Worm (Caenorhabditis elegans) whole organism, L4 larva: ENCODE data around the gene rpb-2.
A peak's percentile ranks its signal among the peaks of the same experiment; 100 is the strongest.

Experiments used
- F26F4.8 ChIP-seq: fragments of 200-800 bp; sonication (Bioruptor generic); conservative IDR thresholded peaks from 2 replicates; pipeline ENCODE4 v1.3.6; 2022; ENCODE audit warnings: missing genetic modification characterization, missing compliant biosample characterization
- F49E8.2 ChIP-seq: sonication (generic microtip); optimal IDR thresholded peaks from 2 replicates; lab custom pipeline; 2016; ENCODE audit warnings: missing compliant biosample characterization, mild to moderate bottlenecking, missing genetic modification characterization, borderline replicate concordance
- R02D3.7 ChIP-seq: fragments of 150-350 bp; sonication (generic microtip); optimal IDR thresholded peaks from 3 replicates; lab custom pipeline; 2014; ENCODE audit warnings: missing biosample characterization, missing genetic modification characterization
- Y48G9A.11 ChIP-seq: fragments of 200-800 bp; sonication (Bioruptor generic); IDR thresholded peaks from 2 replicates; pipeline ENCODE4 v1.3.6; 2022; ENCODE audit warnings: missing genetic modification reagents, missing genetic modification characterization, missing compliant biosample characterization
- Y5F2A.4 ChIP-seq: fragments of 200-800 bp; sonication (Bioruptor generic); optimal IDR thresholded peaks from 2 replicates; lab custom pipeline; 2018; ENCODE audit warnings: mild to moderate bottlenecking, missing genetic modification characterization, missing compliant biosample characterization
- attf-4 ChIP-seq: sonication (generic microtip); optimal IDR thresholded peaks from 3 replicates; lab custom pipeline; 2017; ENCODE audit warnings: missing biosample characterization, missing genetic modification characterization
- ceh-20 ChIP-seq: fragments of 200-800 bp; sonication (Bioruptor generic); IDR thresholded peaks from 2 replicates; pipeline ENCODE4 v1.3.6; 2022; ENCODE audit warnings: missing genetic modification reagents, missing genetic modification characterization, missing compliant biosample characterization
- daf-19 ChIP-seq: fragments of 200-800 bp; sonication (Bioruptor generic); conservative IDR thresholded peaks from 2 replicates; pipeline ENCODE4 v1.3.6; 2022; ENCODE audit warnings: missing genetic modification characterization, missing compliant biosample characterization
- dmd-6 ChIP-seq: fragments of 200-800 bp; sonication (Bioruptor generic); IDR thresholded peaks from 2 replicates; pipeline ENCODE4 v1.3.6; 2022; ENCODE audit warnings: missing genetic modification reagents, missing genetic modification characterization, missing compliant biosample characterization
- dmd-8 ChIP-seq: fragments of 200-800 bp; sonication (Bioruptor generic); IDR thresholded peaks from 2 replicates; pipeline ENCODE4 v1.3.6; 2022; ENCODE audit warnings: missing genetic modification characterization, missing compliant biosample characterization
- dpl-1 ChIP-seq: fragments of 150-350 bp; optimal IDR thresholded peaks from 2 replicates; lab custom pipeline; 2014; ENCODE audit warnings: missing biosample characterization, missing genetic modification reagents, missing genetic modification characterization
- dve-1 ChIP-seq: sonication (generic microtip); optimal IDR thresholded peaks from 2 replicates; lab custom pipeline; 2017; ENCODE audit warnings: antibody characterized with exemption, mild to moderate bottlenecking, missing genetic modification characterization, missing compliant biosample characterization; ENCODE audit not compliant: insufficient read depth
- egl-43 ChIP-seq: fragments of 200-800 bp; sonication (Bioruptor generic); IDR thresholded peaks from 2 replicates; pipeline ENCODE4 v1.3.6; 2022; ENCODE audit warnings: missing genetic modification reagents, missing genetic modification characterization, missing compliant biosample characterization
- fkh-10 ChIP-seq: fragments of 150-350 bp; optimal IDR thresholded peaks from 2 replicates; lab custom pipeline; 2014; ENCODE audit warnings: missing biosample characterization, missing genetic modification reagents, missing genetic modification characterization
- hif-1 ChIP-seq, 2 experiments: sonication (generic microtip); optimal IDR thresholded peaks; 2 replicates each; lab custom pipeline; 2016 to 2017; ENCODE audit warnings: missing compliant biosample characterization in 2 of 2, missing genetic modification characterization in 2 of 2, missing genetic modification reagents in 2 of 2, missing genotype in 2 of 2, mild to moderate bottlenecking in 1 of 2
- lin-29 ChIP-seq: fragments of 200-800 bp; sonication (Bioruptor generic); IDR thresholded peaks from 2 replicates; pipeline ENCODE4 v1.3.6; 2022; ENCODE audit warnings: missing genetic modification reagents, missing genetic modification characterization, missing compliant biosample characterization
- lsy-2 ChIP-seq, 2 experiments: fragments of 150-350 bp in 1 of 2; sonication (generic microtip) in 1 of 2; optimal IDR thresholded peaks; 2 replicates each; lab custom pipeline; 2014 to 2017; ENCODE audit warnings: missing biosample characterization in 2 of 2, missing genetic modification characterization in 2 of 2
- mep-1 ChIP-seq: fragments of 150-350 bp; sonication (generic microtip); optimal IDR thresholded peaks from 3 replicates; lab custom pipeline; 2014; ENCODE audit warnings: missing biosample characterization, missing genetic modification characterization
- mes-2 ChIP-seq: sonication (generic microtip); optimal IDR thresholded peaks from 2 replicates; lab custom pipeline; 2016; ENCODE audit warnings: missing genotype, mild to moderate bottlenecking, missing genetic modification characterization, missing compliant biosample characterization; ENCODE audit not compliant: poor library complexity, severe bottlenecking
- nhr-10 ChIP-seq: fragments of 150-350 bp; optimal IDR thresholded peaks from 2 replicates; lab custom pipeline; 2014; ENCODE audit warnings: missing biosample characterization, missing genetic modification characterization
- nhr-102 ChIP-seq: sonication (generic microtip); optimal IDR thresholded peaks from 2 replicates; lab custom pipeline; 2016; ENCODE audit warnings: mild to moderate bottlenecking, missing genetic modification characterization, moderate library complexity, missing compliant biosample characterization
- nhr-11 ChIP-seq: fragments of 150-350 bp; optimal IDR thresholded peaks from 2 replicates; lab custom pipeline; 2014; ENCODE audit warnings: missing biosample characterization, missing genetic modification characterization
- nhr-77 ChIP-seq: fragments of 150-350 bp; optimal IDR thresholded peaks from 2 replicates; lab custom pipeline; 2014; ENCODE audit warnings: missing biosample characterization, missing genetic modification characterization
- pha-4 ChIP-seq, 2 experiments: fragments of 150-350 bp in 1 of 2; fragments of 200-800 bp in 1 of 2; sonication (Bioruptor generic) in 1 of 2; IDR thresholded peaks in 1 of 2; optimal IDR thresholded peaks in 1 of 2; 2 replicates each; pipeline versions ENCODE4 v1.3.6 to Lab custom; 2014 to 2022; ENCODE audit warnings: missing genetic modification characterization in 2 of 2, missing genetic modification reagents in 2 of 2, missing biosample characterization in 1 of 2, missing compliant biosample characterization in 1 of 2
- saeg-2 ChIP-seq: fragments of 200-800 bp; sonication (Bioruptor generic); IDR thresholded peaks from 2 replicates; pipeline ENCODE4 v1.3.6; 2022; ENCODE audit warnings: missing genetic modification reagents, missing genetic modification characterization, missing compliant biosample characterization
- sdz-12 ChIP-seq: fragments of 200-800 bp; sonication (Bioruptor generic); optimal IDR thresholded peaks from 2 replicates; lab custom pipeline; 2018; ENCODE audit warnings: mild to moderate bottlenecking, missing genetic modification characterization, missing compliant biosample characterization
- unc-130 ChIP-seq: sonication (generic microtip); optimal IDR thresholded peaks from 2 replicates; lab custom pipeline; 2016; ENCODE audit warnings: missing genetic modification reagents, missing genetic modification characterization, missing compliant biosample characterization
- unc-39 ChIP-seq: sonication (generic microtip); optimal IDR thresholded peaks from 2 replicates; lab custom pipeline; 2017; ENCODE audit warnings: missing biosample characterization, missing genetic modification characterization
- unc-62 ChIP-seq, 3 experiments: fragments of 150-350 bp in 1 of 3; sonication (generic microtip); optimal IDR thresholded peaks in 2 of 3; peaks in 1 of 3; 1 replicate in 1 of 3; 2 replicates in 2 of 3; lab custom pipeline; 2014 to 2017; ENCODE audit warnings: missing biosample characterization in 3 of 3, missing genetic modification characterization in 3 of 3, missing genetic modification reagents in 3 of 3, missing genotype in 1 of 3
- zag-1 ChIP-seq: fragments of 150-350 bp; optimal IDR thresholded peaks from 2 replicates; lab custom pipeline; 2014; ENCODE audit warnings: missing biosample characterization, missing genetic modification characterization
- zip-11 ChIP-seq: fragments of 200-800 bp; sonication (Bioruptor generic); IDR thresholded peaks from 2 replicates; pipeline ENCODE4 v1.3.6; 2022; ENCODE audit warnings: missing genetic modification characterization, missing compliant biosample characterization

Gene rpb-2

DNA sequence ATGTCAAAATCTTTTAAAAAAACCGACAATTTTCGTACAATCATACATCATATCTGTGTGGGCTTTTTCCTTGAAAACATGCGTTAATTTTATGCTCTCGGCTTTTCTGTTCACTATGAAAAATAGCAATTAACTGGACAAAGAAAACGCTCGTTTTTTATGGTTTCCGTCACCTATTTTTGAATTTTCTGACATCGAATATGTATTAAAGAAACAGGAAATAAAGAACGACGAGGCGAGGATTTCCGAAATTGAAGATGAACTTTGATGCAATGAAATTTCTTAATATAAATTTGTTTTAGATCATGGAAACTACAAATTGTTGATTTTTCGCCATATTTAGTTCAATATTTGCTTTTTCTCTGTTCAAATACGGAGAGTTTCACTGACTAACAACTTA, 44.6 kb downstream of the rpb-2 start:
- TF ChIP-seq saeg-2 (GFP tag; lab: Robert Waterston, UW) (no peak), dve-1 (no peak), unc-62 (GFP tag; optimal IDR thresholded peaks at IDR 0.05 in 1 of 2; lab: Kevin White, UChicago) (peak in 1 of 2 experiments; percentile 92), unc-62 (tag; optimal IDR thresholded peaks at IDR 0.05; lab: Kevin White, UChicago) (no peak)

DNA sequence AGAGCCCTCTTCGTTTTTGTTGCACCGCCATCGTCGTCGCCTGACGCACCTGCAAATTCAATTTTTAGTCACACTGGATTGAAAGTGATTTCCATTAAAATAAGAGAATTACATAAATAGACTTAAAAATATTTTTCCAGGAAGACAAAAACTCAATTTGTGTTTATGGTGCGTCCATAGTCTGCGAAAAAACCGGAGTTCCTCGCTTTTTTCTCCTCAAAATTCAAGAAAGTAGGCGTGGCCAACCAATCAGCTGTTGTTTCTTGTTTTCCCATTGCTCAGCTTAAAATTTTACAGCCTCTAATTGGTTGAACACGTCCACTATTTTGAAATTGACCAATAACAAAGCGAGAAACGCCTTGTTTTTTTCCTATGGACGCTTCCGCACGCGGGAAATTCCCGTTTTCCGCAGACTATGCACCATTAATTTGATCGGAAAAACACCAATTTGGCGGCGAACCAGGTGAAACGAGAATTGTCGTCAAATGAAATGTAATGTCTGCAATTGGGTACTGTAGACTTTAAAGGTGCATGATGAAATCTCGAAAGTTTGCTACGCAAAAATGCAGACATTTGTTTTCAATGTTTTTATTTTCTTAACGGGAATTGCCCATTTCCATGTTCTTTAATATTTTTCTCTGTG, 45.2 kb downstream of the rpb-2 start, which contains the start of gene C27F2.7:
TSS of gene C27F2.7 (minus strand) at position 51 of the 643 bp plus-strand sequence.
- TF ChIP-seq saeg-2 (GFP tag; lab: Robert Waterston, UW) = no peak
- no peak for TF ChIP-seq egl-43 (GFP tag; lab: Robert Waterston, UW)
- TF ChIP-seq mep-1 = no peak
- peak; percentile 11 for TF ChIP-seq F49E8.2 (tag; lab: Kevin White, UChicago)
- peak; percentile 35; the same call in 1 of the 2 replicates for TF ChIP-seq Y48G9A.11 (GFP tag; lab: Robert Waterston, UW)
- TF ChIP-seq nhr-102 = no peak
- no peak for TF ChIP-seq Y5F2A.4 (GFP tag; lab: Kevin White, UChicago)
- no peak for TF ChIP-seq ceh-20 (GFP tag; lab: Robert Waterston, UW)
- no peak for TF ChIP-seq dmd-6 (GFP tag; lab: Robert Waterston, UW)
- TF ChIP-seq nhr-77 (tag; lab: Kevin White, UChicago) = no peak
- no peak for TF ChIP-seq zip-11 (GFP tag; lab: Robert Waterston, UW)
- TF ChIP-seq sdz-12 (GFP tag; lab: Kevin White, UChicago) = no peak
- no peak for TF ChIP-seq fkh-10
- peak; percentile 41 for TF ChIP-seq unc-130
- TF ChIP-seq, all 104 proteins: peak for 3

DNA sequence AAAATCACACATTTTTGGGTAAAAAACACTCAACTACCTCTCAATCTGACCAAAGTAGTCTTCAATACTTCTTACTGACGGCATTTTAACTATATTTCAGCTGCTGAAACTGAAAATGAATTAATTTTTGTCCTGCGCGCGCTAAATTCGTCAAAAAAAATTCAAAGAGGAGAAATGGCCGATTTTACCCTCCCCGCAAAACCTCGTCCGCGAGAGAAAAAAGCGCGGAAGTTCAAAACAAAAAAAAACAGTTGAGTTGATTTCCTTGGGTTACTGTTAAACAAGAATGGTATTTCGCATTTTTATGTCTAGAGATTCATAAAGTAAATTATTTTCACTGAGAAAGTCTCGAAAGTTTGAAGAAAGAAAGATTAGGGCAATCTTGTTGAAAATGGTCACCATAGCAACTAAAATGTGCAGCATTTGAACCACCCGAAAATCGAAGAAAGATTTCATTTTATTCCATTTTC, 47.5 kb downstream of the rpb-2 start, which contains the start of the genes C27F2.10 and wdr-60:
TSS of gene C27F2.10 (minus strand) at position 109 of the 470 bp plus-strand sequence.
TSS of gene wdr-60 (plus strand) at position 420 of the 470 bp plus-strand sequence.
- TF ChIP-seq unc-130 (no peak), R02D3.7 (tag; lab: Kevin White, UChicago) (no peak), ceh-20 (GFP tag; lab: Robert Waterston, UW) (no peak), pha-4 (GFP tag; IDR thresholded peaks at IDR 0.05; lab: Robert Waterston, UW) (no peak), pha-4 (tag; optimal IDR thresholded peaks at IDR 0.05; lab: Kevin White, UChicago) (no peak), mep-1 (no peak), lsy-2 (tag; optimal IDR thresholded peaks at IDR 0.05; lab: Kevin White, UChicago) (peak in 1 of 2 experiments; percentile 4), hif-1 (tag; optimal IDR thresholded peaks at IDR 0.05; lab: Kevin White, UChicago) (peak in 1 of 2 experiments; percentile 31), zag-1 (tag; lab: Kevin White, UChicago) (no peak), attf-4 (no peak), F26F4.8 (GFP tag; lab: Robert Waterston, UW) (no peak), mes-2 (tag; lab: Kevin White, UChicago) (peak; percentile 92), dpl-1 (GFP tag; lab: Kevin White, UChicago) (peak; percentile 82), saeg-2 (GFP tag; lab: Robert Waterston, UW) (no peak), nhr-11 (no peak), daf-19 (GFP tag; lab: Robert Waterston, UW) (no peak), unc-39 (tag; lab: Kevin White, UChicago) (no peak), dmd-8 (no peak), nhr-10 (tag; lab: Kevin White, UChicago) (no peak), sdz-12 (GFP tag; lab: Kevin White, UChicago) (no peak), lin-29 (no peak)

DNA sequence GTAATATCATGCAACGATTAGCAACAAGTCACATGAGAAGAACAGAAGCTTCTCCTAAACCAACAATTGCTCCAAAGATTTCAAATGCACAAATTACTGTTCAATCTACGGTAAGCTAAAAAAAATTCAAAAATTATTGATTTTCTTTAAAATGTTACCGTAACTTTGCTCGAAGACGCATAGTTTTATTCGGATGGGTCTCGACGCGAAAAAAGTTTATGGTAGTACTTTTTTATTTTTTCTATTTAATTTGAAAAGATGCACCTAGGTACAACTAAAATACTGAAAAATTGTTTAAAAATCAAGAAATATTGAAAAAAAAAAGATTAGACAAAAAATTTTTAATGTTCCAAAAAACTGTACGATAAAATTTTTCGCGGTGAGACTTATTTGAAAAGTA, 48.3 kb downstream of the rpb-2 start:
- no peak for TF ChIP-seq nhr-77 (tag; lab: Kevin White, UChicago)
- peak in 1 of 2 experiments; percentile 4 for TF ChIP-seq lsy-2 (tag; optimal IDR thresholded peaks at IDR 0.05; lab: Kevin White, UChicago)
